Worm (Caenorhabditis elegans): ENCODE measurements around the gene nhr-166.

nhr-166 gene

ce11 chrII:3879945-3880344, at the start of gene nhr-166:
nhr-166 (plus strand) TSS chrII:3880245.
- TF ChIP-seq unc-62 (GFP tag; optimal IDR thresholded peaks at IDR 0.05): no peak

DNA sequence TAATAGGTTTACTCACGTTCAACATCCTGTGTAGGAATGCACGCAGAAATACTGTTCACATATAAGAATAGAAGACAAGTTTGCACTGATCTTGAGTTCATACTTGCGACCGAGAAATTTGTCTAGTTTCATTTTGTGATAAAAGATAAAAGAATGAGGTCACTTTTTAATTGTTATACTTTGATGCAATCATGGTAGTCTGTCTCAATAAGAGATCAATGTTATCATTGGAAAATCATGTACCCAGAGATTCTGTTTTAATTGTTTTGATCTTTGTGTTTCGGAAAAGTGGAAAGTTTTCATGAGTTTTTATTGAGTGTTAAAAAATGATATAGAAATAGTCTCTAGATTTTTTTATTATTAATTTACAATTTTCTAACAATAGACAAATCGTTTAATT, 47.7 kb upstream of the nhr-166 start, which contains the start of gene F54D10.9:
F54D10.9 (minus strand) TSS at position 101 of the 400 bp plus-strand sequence.
- no peak for TF ChIP-seq unc-62 (GFP tag; optimal IDR thresholded peaks at IDR 0.05)

ce11 chrII:3835915-3836314, 44.1 kb upstream of the nhr-166 start, which contains the start of gene oac-4:
oac-4 (minus strand) TSS chrII:3836015.
- TF ChIP-seq unc-62 (GFP tag; optimal IDR thresholded peaks at IDR 0.05): no peak

DNA sequence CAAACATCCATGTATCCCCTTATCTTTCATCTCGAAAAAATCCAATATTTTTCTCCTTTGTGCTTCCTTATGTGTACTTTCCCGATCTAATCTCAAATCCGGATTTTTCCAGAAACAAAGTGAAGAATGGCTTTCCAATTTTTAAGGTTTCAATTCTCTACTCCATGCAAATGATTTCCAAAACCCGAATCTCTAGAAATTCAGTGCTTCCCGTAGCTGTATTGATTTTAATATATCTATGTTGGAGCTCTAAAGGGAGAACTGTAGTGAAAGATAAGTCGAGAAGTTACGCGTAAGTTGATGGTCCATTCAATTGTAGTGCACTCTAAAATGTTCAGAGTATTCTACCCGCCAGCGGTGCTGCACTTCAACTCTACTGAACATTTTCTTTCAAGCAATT, 40.5 kb upstream of the nhr-166 start, which contains the start of gene C17A2.4:
C17A2.4 (plus strand) TSS at position 301 of the 400 bp plus-strand sequence.
- TF ChIP-seq unc-62 (GFP tag; optimal IDR thresholded peaks at IDR 0.05): no peak

DNA sequence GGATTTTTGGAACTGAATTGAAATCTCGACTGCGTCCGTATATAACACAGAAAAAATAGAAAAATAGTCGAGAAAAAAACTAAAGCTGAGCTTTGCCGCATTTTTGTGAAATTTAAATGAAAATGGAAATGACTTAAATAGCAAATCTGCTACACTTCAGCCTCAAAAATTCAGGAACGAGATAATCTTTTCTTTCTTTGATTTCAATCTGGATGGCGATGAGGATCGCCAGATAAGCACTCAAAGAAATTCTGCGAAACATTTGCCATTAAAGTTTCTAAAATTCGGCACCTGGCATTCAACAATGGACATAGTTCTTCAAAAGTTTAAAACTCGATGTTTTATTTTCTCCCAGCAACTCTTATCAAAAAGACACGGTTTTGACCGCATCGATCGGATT, 36.7 kb upstream of the nhr-166 start, which contains the start of the genes C17A2.7 and C17A2.3:
C17A2.7 (minus strand) TSS at position 101 of the 400 bp plus-strand sequence.
C17A2.3 (plus strand) TSS at position 305 of the 400 bp plus-strand sequence.
- TF ChIP-seq unc-62 (GFP tag; optimal IDR thresholded peaks at IDR 0.05): no peak

- no peak for TF ChIP-seq unc-62 (GFP tag; optimal IDR thresholded peaks at IDR 0.05)
These were observed 34.0 kb upstream of the nhr-166 start, which contains the start of gene C17A2.2 for ce11 chrII:3846028-3846427. C17A2.2 (plus strand) TSS chrII:3846328.

DNA sequence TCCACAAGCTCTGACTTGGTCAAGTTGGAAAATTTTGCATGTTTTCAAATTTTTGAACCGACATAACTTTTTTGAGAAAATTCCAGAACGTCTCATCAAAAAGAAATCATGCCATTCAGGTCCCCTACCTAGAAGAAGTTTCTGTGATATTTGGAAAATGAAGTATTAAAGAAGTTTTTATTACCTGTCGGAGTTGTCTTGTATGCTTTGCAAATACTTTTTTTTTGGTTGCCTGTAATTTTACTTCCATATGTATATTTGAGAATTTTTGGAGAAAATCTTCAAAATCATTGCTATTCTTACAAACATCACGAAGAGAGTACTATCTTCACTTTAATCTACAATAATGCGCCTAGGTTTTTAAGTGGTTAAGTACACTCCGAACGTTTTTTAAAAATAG, 29.4 kb upstream of the nhr-166 start, which contains the start of gene nhr-72:
nhr-72 (minus strand) TSS at position 101 of the 400 bp plus-strand sequence.
- TF ChIP-seq unc-62 (GFP tag; optimal IDR thresholded peaks at IDR 0.05): no peak

DNA sequence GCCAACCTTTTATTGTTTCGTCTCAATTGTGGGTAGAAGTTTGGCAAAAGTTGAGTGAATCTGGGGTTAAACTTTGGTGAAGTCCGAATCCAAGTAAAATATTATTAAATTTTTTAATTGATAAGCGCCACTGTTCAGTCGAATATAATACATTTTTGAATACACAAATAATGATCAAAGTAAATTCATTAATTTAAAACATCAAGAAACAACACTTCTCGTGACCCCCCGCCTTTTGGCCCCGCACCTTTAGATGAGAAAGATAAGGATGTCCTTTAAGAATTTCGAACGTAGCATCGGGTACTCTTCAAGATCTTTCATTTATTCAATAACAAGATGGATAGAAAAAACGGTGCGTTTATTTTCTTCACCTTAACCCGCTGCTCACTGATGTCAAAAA, 27.4 kb upstream of the nhr-166 start, which contains the start of gene nhr-257:
nhr-257 (plus strand) TSS at position 301 of the 400 bp plus-strand sequence.
- TF ChIP-seq unc-62 (GFP tag; optimal IDR thresholded peaks at IDR 0.05): no peak

- no peak for TF ChIP-seq unc-62 (GFP tag; optimal IDR thresholded peaks at IDR 0.05)
These were observed 19.2 kb upstream of the nhr-166 start, which contains the start of gene oac-11 for ce11 chrII:3860826-3861225. oac-11 (minus strand) TSS chrII:3860926.

- TF ChIP-seq unc-62 (GFP tag; optimal IDR thresholded peaks at IDR 0.05): no peak
These were observed 18.0 kb upstream of the nhr-166 start for ce11 chrII:3862053-3862452.

- TF ChIP-seq unc-62 (GFP tag; optimal IDR thresholded peaks at IDR 0.05): no peak
These were observed 15.4 kb upstream of the nhr-166 start, which contains the start of gene nhr-261 for ce11 chrII:3864652-3865051. nhr-261 (minus strand) TSS chrII:3864752.

ce11 chrII:3869601-3870000, 10.4 kb upstream of the nhr-166 start, which contains the start of gene oac-10:
oac-10 (plus strand) TSS chrII:3869901.
- TF ChIP-seq unc-62 (GFP tag; optimal IDR thresholded peaks at IDR 0.05): no peak

ce11 chrII:3877127-3877526, 2.9 kb upstream of the nhr-166 start, which contains the start of gene nep-3:
nep-3 (minus strand) TSS chrII:3877227.
- no peak for TF ChIP-seq unc-62 (GFP tag; optimal IDR thresholded peaks at IDR 0.05)

ce11 chrII:3877874-3878273, 2.2 kb upstream of the nhr-166 start, which contains the start of gene sdz-7:
sdz-7 (minus strand) TSS chrII:3877974.
- no peak for TF ChIP-seq unc-62 (GFP tag; optimal IDR thresholded peaks at IDR 0.05)

DNA sequence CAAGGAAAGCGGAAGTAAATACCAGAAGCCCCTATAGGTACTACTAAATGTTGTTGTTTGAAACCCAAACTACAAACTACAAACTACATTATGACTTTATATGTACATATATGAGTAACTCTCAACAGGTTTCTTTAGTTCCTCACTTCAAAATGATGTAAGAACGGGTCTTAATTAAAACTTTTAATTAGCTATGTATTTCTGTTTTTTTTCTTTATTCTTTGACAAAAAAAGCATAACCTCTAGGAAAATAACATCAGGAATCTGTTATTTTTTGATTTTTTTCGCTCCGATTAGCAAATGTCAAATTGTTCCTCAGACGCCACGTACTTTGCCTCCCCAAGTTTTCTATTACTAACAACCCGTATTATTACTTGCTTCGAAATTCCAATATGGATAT, 1.7 kb upstream of the nhr-166 start, which contains the start of gene srh-250:
srh-250 (plus strand) TSS at position 301 of the 400 bp plus-strand sequence.
- TF ChIP-seq unc-62 (GFP tag; optimal IDR thresholded peaks at IDR 0.05): no peak

DNA sequence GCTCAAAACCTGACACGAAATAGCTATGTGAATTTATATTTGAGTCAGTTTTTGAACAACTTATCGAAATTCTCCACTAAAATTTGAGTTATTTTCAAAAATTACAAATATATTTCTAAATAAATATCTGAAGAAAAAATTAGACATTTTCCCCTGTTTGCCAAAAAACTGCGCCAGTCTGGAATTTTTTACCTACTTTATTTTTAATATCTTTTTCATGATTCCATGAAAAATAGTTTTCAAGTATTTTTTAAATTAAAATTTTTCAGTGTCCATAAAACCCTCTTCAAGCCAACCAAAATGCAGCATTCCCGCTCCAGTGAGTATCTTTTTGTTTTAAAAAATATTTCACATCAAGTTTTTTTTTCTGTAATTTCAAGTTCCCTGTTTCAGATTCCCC, 11.1 kb downstream of the nhr-166 start, which contains the start of gene F53C3.8:
F53C3.8 (plus strand) TSS at position 301 of the 400 bp plus-strand sequence.
- TF ChIP-seq unc-62 (GFP tag; optimal IDR thresholded peaks at IDR 0.05): no peak

ce11 chrII:3893911-3894310, 13.9 kb downstream of the nhr-166 start:
- no peak for TF ChIP-seq unc-62 (GFP tag; optimal IDR thresholded peaks at IDR 0.05)

Data from whole organism, dauer.